Worm (Caenorhabditis elegans) whole organism, late embryonic: ENCODE data around the gene plx-1.

ENCODE experiments used
- F13H6.1 ChIP-seq: sonication (generic microtip); optimal IDR thresholded peaks from 2 replicates; lab custom pipeline; 2016; ENCODE audit warnings: missing genetic modification characterization, missing compliant biosample characterization
- K09A11.1 ChIP-seq: sonication (generic microtip); optimal IDR thresholded peaks from 2 replicates; lab custom pipeline; 2017; ENCODE audit warnings: antibody characterized with exemption, mild to moderate bottlenecking, missing genetic modification characterization, missing compliant biosample characterization; ENCODE audit not compliant: insufficient read depth
- Y22D7AL.16 ChIP-seq: sonication (generic microtip); optimal IDR thresholded peaks from 2 replicates; lab custom pipeline; 2016; ENCODE audit warnings: missing genetic modification characterization, missing compliant biosample characterization
- ahr-1 ChIP-seq: sonication (generic microtip); optimal IDR thresholded peaks from 2 replicates; lab custom pipeline; 2016; ENCODE audit warnings: missing genetic modification characterization, missing compliant biosample characterization
- ceh-19 ChIP-seq: fragments of 200-800 bp; sonication (Bioruptor generic); optimal IDR thresholded peaks from 2 replicates; lab custom pipeline; 2018; ENCODE audit warnings: mild to moderate bottlenecking, missing genetic modification characterization, missing compliant biosample characterization
- ceh-2 ChIP-seq: sonication (generic microtip); optimal IDR thresholded peaks from 2 replicates; lab custom pipeline; 2016; ENCODE audit warnings: missing genotype, missing genetic modification characterization, missing compliant biosample characterization
- ceh-22 ChIP-seq: sonication (generic microtip); optimal IDR thresholded peaks from 2 replicates; lab custom pipeline; 2017; ENCODE audit warnings: missing biosample characterization, missing genetic modification characterization
- ceh-24 ChIP-seq: sonication (generic microtip); optimal IDR thresholded peaks from 2 replicates; lab custom pipeline; 2016; ENCODE audit warnings: mild to moderate bottlenecking, missing genetic modification characterization, missing compliant biosample characterization
- ceh-30 ChIP-seq: fragments of 150-350 bp; optimal IDR thresholded peaks from 2 replicates; lab custom pipeline; 2014; ENCODE audit warnings: missing biosample characterization, missing genetic modification characterization
- ceh-31 ChIP-seq: sonication (generic microtip); optimal IDR thresholded peaks from 2 replicates; lab custom pipeline; 2016; ENCODE audit warnings: missing genetic modification characterization, missing compliant biosample characterization
- ceh-6 ChIP-seq: fragments of 200-800 bp; sonication (Bioruptor generic); optimal IDR thresholded peaks from 2 replicates; lab custom pipeline; 2018; ENCODE audit warnings: mild to moderate bottlenecking, missing genetic modification characterization, missing compliant biosample characterization
- che-1 ChIP-seq: sonication (generic microtip); optimal IDR thresholded peaks from 2 replicates; lab custom pipeline; 2016; ENCODE audit warnings: mild to moderate bottlenecking, missing genetic modification characterization, missing compliant biosample characterization
- dmd-4 ChIP-seq: sonication (generic microtip); optimal IDR thresholded peaks from 2 replicates; lab custom pipeline; 2016; ENCODE audit warnings: borderline replicate concordance, missing genetic modification characterization, missing compliant biosample characterization
- elt-2 ChIP-seq: sonication (generic microtip); optimal IDR thresholded peaks from 2 replicates; lab custom pipeline; 2016; ENCODE audit warnings: missing genetic modification reagents, missing genetic modification characterization, missing compliant biosample characterization
- fax-1 ChIP-seq: sonication (generic microtip); optimal IDR thresholded peaks from 2 replicates; lab custom pipeline; 2016; ENCODE audit warnings: missing genotype, missing genetic modification characterization, missing compliant biosample characterization
- fkh-10 ChIP-seq: fragments of 150-350 bp; optimal IDR thresholded peaks from 2 replicates; lab custom pipeline; 2014; ENCODE audit warnings: missing biosample characterization, missing genetic modification reagents, missing genetic modification characterization
- fkh-6 ChIP-seq: sonication (generic microtip); optimal IDR thresholded peaks from 2 replicates; lab custom pipeline; 2016; ENCODE audit warnings: missing genetic modification characterization, missing compliant biosample characterization
- gmeb-2 ChIP-seq: sonication (generic microtip); optimal IDR thresholded peaks from 2 replicates; lab custom pipeline; 2016; ENCODE audit warnings: missing genetic modification characterization, inconsistent platforms, missing compliant biosample characterization
- hlh-13 ChIP-seq: fragments of 200-800 bp; sonication (Bioruptor generic); optimal IDR thresholded peaks from 2 replicates; lab custom pipeline; 2018; ENCODE audit warnings: mild to moderate bottlenecking, missing genetic modification characterization, missing compliant biosample characterization
- madf-2 ChIP-seq: sonication (generic microtip); optimal IDR thresholded peaks from 2 replicates; lab custom pipeline; 2017; ENCODE audit warnings: missing genetic modification characterization, missing compliant biosample characterization
- mec-3 ChIP-seq: sonication (generic microtip); optimal IDR thresholded peaks from 2 replicates; lab custom pipeline; 2016; ENCODE audit warnings: borderline replicate concordance, missing genetic modification characterization, missing compliant biosample characterization
- nhr-11 ChIP-seq: fragments of 150-350 bp; optimal IDR thresholded peaks from 2 replicates; lab custom pipeline; 2014; ENCODE audit warnings: missing biosample characterization, missing genetic modification characterization
- nhr-232 ChIP-seq: sonication (generic microtip); optimal IDR thresholded peaks from 2 replicates; lab custom pipeline; 2016; ENCODE audit warnings: missing genetic modification characterization, missing compliant biosample characterization
- pag-3 ChIP-seq: sonication (generic microtip); optimal IDR thresholded peaks from 2 replicates; lab custom pipeline; 2016; ENCODE audit warnings: missing compliant biosample characterization, missing genetic modification characterization, borderline replicate concordance
- pat-9 ChIP-seq: fragments of 200-800 bp; sonication (Bioruptor generic); optimal IDR thresholded peaks from 2 replicates; lab custom pipeline; 2018; ENCODE audit warnings: mild to moderate bottlenecking, missing genetic modification characterization, moderate library complexity, missing compliant biosample characterization
- pax-1 ChIP-seq: fragments of 150-350 bp; optimal IDR thresholded peaks from 2 replicates; lab custom pipeline; 2014; ENCODE audit warnings: missing biosample characterization, missing genetic modification characterization
- pha-2 ChIP-seq: sonication (generic microtip); optimal IDR thresholded peaks from 2 replicates; lab custom pipeline; 2017; ENCODE audit warnings: mild to moderate bottlenecking, missing genetic modification characterization, missing compliant biosample characterization
- pha-4 ChIP-seq: fragments of 150-350 bp; optimal IDR thresholded peaks from 2 replicates; lab custom pipeline; 2018; ENCODE audit warnings: missing biosample characterization, missing genetic modification reagents, missing genetic modification characterization
- pqm-1 ChIP-seq: sonication (generic microtip); optimal IDR thresholded peaks from 2 replicates; lab custom pipeline; 2016; ENCODE audit warnings: missing genetic modification characterization, missing compliant biosample characterization
- rnt-1 ChIP-seq: sonication (generic microtip); optimal IDR thresholded peaks from 2 replicates; lab custom pipeline; 2016; ENCODE audit warnings: missing genetic modification characterization, missing compliant biosample characterization
- sox-4 ChIP-seq: sonication (generic microtip); optimal IDR thresholded peaks from 2 replicates; lab custom pipeline; 2017; ENCODE audit warnings: mild to moderate bottlenecking, missing genetic modification characterization, inconsistent platforms, missing compliant biosample characterization
- syd-9 ChIP-seq: sonication (generic microtip); optimal IDR thresholded peaks from 2 replicates; lab custom pipeline; 2016; ENCODE audit warnings: mild to moderate bottlenecking, missing genetic modification characterization, moderate library complexity, missing compliant biosample characterization
- unc-3 ChIP-seq, 2 experiments: fragments of 200-800 bp in 1 of 2; sonication (Bioruptor generic) in 1 of 2; sonication (generic microtip) in 1 of 2; conservative IDR thresholded peaks in 1 of 2; optimal IDR thresholded peaks in 1 of 2; 2 replicates each; pipeline versions ENCODE4 v1.3.6 to Lab custom; 2016 to 2022; ENCODE audit warnings: missing compliant biosample characterization in 2 of 2, missing genetic modification characterization in 2 of 2, missing genetic modification reagents in 1 of 2
- unc-55 ChIP-seq: sonication (generic microtip); optimal IDR thresholded peaks from 2 replicates; lab custom pipeline; 2017; ENCODE audit warnings: missing biosample characterization, missing genetic modification reagents, missing genetic modification characterization
- unc-86 ChIP-seq: sonication (generic microtip); optimal IDR thresholded peaks from 2 replicates; lab custom pipeline; 2016; ENCODE audit warnings: missing genetic modification characterization, missing compliant biosample characterization

Gene plx-1

DNA sequence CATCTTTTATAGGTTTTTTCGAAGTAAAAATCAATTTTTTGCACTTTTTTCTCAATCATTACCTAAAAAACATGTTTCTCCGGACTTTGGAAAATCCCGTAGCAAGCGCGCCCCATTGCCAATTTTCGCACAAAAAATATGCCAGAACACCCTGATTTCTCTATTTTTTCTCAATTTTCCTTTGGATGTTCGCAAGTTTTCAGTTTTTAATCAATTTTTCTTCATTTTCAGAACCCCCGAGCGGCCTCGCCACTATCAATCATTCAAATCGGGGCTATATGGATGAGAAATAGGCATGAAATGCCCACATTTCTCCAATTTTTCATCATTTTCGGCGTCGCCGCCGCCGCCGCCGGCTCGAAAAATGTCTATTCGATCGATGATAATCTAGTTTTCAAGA is at the start of gene plx-1:
TSS of gene plx-1 (plus strand) at position 301 of the 400 bp plus-strand sequence.
- TF ChIP-seq mec-3 (tag; lab: Kevin White, UChicago) (no peak), sox-4 (tag; lab: Kevin White, UChicago) (no peak), nhr-11 (tag; lab: Kevin White, UChicago) (no peak), rnt-1 (tag; lab: Kevin White, UChicago) (no peak), elt-2 (no peak), ceh-24 (tag; lab: Kevin White, UChicago) (no peak), pag-3 (tag; lab: Kevin White, UChicago) (no peak), pqm-1 (tag; lab: Kevin White, UChicago) (no peak), unc-86 (no peak), pax-1 (tag; lab: Kevin White, UChicago) (no peak), fkh-10 (no peak), hlh-13 (no peak), unc-3 (GFP tag; conservative IDR thresholded peaks at IDR 0.05; lab: Robert Waterston, UW) (no peak), unc-3 (tag; optimal IDR thresholded peaks at IDR 0.05; lab: Kevin White, UChicago) (no peak), F13H6.1 (tag; lab: Kevin White, UChicago) (no peak)

DNA sequence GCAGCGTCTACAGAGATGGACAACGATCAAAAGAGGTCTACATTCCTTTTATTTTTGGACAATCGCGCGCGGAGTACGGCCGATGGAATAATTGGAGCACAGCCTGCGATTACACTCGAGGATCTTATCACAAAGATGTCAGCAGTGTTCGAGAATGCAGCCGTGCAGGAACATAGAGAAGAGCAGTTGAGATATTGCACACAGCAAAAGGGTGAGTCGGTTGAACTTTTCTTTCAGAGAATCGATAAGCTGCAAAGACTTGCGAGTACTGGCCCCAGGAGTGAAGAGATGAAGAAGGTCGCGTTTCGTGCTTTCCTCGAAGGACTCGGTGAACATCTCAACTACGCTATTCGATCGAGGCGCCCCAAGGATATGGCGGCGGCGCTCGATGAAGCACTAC is 44.5 kb upstream of the plx-1 start:
- TF ChIP-seq ahr-1 = no peak
- TF ChIP-seq unc-3 (GFP tag; conservative IDR thresholded peaks at IDR 0.05; lab: Robert Waterston, UW) = no peak
- TF ChIP-seq unc-3 (tag; optimal IDR thresholded peaks at IDR 0.05; lab: Kevin White, UChicago) = no peak
- TF ChIP-seq sox-4 (tag; lab: Kevin White, UChicago) = no peak
- TF ChIP-seq dmd-4 (tag; lab: Kevin White, UChicago) = no peak
- TF ChIP-seq fax-1 (tag; lab: Kevin White, UChicago) = no peak

DNA sequence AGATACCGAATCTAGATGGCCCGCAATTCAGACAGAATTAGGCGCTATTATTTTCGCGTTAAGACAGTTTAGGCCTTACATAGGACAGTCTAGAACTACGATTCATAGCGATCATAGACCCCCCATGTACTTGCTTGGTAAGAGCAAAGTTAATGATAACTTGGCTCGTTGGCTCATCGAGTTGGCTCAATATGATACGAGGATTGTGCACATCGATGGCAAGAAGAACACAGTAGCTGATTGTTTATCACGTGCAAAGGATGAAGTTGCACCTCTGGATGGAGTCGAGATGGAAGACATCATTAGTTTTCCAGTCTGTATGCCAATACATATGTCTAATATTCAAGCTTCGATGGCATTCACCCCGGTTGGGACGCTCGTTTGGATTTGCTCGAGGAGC is 41.7 kb upstream of the plx-1 start:
- TF ChIP-seq pha-4 (tag; lab: Kevin White, UChicago) (no peak), ceh-30 (no peak), K09A11.1 (tag; lab: Kevin White, UChicago) (no peak), fkh-6 (no peak), Y22D7AL.16 (tag; lab: Kevin White, UChicago) (no peak), ceh-22 (no peak), pha-2 (tag; lab: Kevin White, UChicago) (no peak), unc-55 (GFP tag; lab: Kevin White, UChicago) (no peak), syd-9 (tag; lab: Kevin White, UChicago) (no peak)

DNA sequence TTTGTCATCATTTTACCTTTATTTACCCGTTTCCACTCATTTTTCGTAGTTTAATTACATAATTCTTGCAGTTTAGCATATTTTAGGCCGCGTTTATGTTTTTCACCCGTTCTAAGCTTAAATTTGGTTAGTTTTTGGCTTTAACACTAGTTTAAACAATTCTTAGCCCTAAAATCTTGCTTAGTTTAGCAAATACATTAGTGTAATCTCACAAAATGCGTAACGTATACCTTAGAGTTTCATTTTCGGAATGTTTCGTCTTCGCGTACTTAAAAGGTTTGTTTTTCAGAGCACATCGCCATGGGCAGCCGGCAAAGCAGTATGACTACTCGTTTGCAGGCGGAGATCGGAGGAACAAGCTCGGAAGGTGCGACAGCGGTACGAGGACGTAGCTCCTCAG is 39.6 kb upstream of the plx-1 start, which contains the start of gene F58H7.5:
TSS of gene F58H7.5 (plus strand) at position 301 of the 400 bp plus-strand sequence.
- no peak for TF ChIP-seq nhr-232

DNA sequence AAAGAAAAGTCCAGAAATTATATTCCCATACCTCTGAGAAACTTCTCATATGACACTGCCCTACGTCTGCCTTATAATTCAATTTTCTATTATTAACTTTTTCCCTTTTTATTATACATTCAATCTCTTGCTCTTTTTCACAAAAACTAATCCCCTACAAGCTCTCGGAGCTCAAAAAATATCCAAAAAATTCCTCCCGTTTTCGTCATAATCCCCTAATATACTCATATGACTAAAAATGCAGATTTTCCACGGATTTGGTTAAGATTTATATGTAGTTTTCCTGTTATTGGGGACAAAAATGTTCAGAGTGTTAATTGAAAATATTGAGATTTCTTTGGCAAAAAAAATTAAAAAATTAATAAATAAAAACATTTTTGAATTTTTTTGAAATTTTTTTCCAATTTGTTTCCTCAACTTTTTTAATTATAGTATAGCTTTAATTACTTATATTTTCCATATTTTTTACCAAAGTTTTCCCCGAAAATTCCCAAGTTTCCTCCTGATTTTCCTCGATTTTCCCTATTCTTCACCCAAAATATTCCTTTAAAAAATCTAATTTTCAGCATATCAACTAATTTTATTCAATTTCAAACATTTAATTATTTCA is 34.9 kb upstream of the plx-1 start, which contains the start of gene lgc-30:
TSS of gene lgc-30 (plus strand) at position 560 of the 610 bp plus-strand sequence.
- TF ChIP-seq ceh-2 (tag; lab: Kevin White, UChicago) (no peak), madf-2 (tag; lab: Kevin White, UChicago) (no peak), che-1 (no peak), ceh-6 (GFP tag; lab: Kevin White, UChicago) (no peak), Y22D7AL.16 (tag; lab: Kevin White, UChicago) (no peak), ceh-31 (tag; lab: Kevin White, UChicago) (no peak), pat-9 (no peak), gmeb-2 (no peak), rnt-1 (tag; lab: Kevin White, UChicago) (no peak), ceh-19 (no peak)
